Fruit fly (Drosophila melanogaster): ENCODE measurements around the gene AlaRS-m.

AlaRS-m gene

DNA sequence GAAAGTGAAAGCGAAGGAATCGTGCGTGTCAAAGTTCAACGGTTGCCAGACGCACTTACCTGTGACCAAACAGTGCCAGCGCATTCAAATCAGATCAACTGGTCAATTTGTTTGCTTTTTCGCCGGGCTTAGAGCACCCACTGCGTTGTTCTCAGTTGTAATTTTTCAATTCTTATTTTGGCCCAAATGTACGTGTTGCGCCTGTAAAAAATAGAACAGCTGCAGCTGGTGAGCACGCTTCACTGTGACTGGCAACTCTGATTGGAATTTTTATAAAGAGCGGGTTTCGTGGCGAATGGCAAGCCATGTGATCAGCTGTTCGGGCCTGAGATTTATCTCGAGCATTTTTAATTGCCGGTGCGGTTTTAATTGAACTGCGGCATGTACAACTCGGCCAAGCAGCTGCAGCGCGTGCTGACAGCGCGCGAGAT is at the start of gene AlaRS-m, which contains the start of gene Fitm:
AlaRS-m (plus strand) TSS at position 285 of the 431 bp plus-strand sequence.
Fitm (minus strand) TSS at position 250 of the 431 bp plus-strand sequence.
- TF ChIP-seq CTCF (optimal IDR thresholded peaks at IDR 0.05) (no peak), CG8478 (optimal IDR thresholded peaks at IDR 0.05) (no peak)

DNA sequence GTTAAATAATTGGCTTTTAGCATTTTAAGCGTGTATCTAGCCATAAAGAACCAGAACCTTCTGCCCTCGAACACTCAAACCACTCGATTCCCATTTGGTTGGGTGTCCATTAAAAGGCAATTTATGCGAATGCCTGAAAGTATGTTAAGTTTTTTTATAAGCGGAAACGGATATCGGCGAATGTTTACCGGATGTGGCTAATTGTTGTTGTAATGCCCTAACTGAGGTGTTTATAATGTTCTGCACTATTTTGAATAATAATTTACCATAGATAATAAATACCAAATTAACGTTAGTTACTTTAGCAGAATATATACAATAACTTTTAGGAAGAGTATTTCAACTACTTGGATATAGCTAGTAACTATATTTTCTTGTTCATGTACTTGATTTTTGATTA is 49.2 kb upstream of the AlaRS-m start:
- TF ChIP-seq CG8478 (optimal IDR thresholded peaks at IDR 0.05) (no peak), CTCF (optimal IDR thresholded peaks at IDR 0.05) (no peak)

- no peak for TF ChIP-seq CG8478 (optimal IDR thresholded peaks at IDR 0.05)
- TF ChIP-seq CTCF (optimal IDR thresholded peaks at IDR 0.05) = no peak
Observed at dm6 chr3L:5102050-5102449, 43.8 kb upstream of the AlaRS-m start.

dm6 chr3L:5125202-5125601 is 20.7 kb upstream of the AlaRS-m start:
- no peak for TF ChIP-seq CG8478 (optimal IDR thresholded peaks at IDR 0.05)
- TF ChIP-seq CTCF (optimal IDR thresholded peaks at IDR 0.05) = peak; percentile 72 to 83

- TF ChIP-seq CTCF (optimal IDR thresholded peaks at IDR 0.05) = no peak
- TF ChIP-seq CG8478 (optimal IDR thresholded peaks at IDR 0.05) = no peak
Observed at dm6 chr3L:5127609-5128008, 18.3 kb upstream of the AlaRS-m start.

- TF ChIP-seq CTCF (optimal IDR thresholded peaks at IDR 0.05) (no peak), CG8478 (optimal IDR thresholded peaks at IDR 0.05) (no peak)
Observed at dm6 chr3L:5128214-5128613, 17.7 kb upstream of the AlaRS-m start.

DNA sequence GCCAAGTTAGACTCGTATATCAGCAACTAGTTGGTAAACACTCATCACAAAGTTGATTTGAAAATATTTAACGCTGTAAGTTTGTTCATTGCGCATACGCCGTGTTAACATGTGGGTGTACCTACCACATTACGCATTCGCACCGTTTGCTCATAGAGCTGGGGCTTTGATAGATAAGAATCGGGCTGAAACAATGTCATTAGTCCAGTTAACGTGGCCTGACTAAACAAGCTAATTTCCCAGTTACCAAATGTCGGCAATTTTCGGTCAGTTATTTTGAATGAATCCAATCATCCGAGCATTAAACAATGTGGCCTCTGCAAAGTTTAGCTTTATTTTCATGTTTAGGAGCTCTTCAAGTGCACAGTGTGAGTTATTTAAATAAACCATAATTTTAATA is 16.7 kb upstream of the AlaRS-m start, which contains the start of gene CG4597:
CG4597 (plus strand) TSS at position 301 of the 400 bp plus-strand sequence.
- no peak for TF ChIP-seq CTCF (optimal IDR thresholded peaks at IDR 0.05)
- TF ChIP-seq CG8478 (optimal IDR thresholded peaks at IDR 0.05) = no peak

- TF ChIP-seq CTCF (optimal IDR thresholded peaks at IDR 0.05) = no peak
- no peak for TF ChIP-seq CG8478 (optimal IDR thresholded peaks at IDR 0.05)
Observed at dm6 chr3L:5130508-5130907, 15.4 kb upstream of the AlaRS-m start.

dm6 chr3L:5131245-5131644 is 14.7 kb upstream of the AlaRS-m start, which contains the start of gene CG15212:
TSS of gene CG15212 (plus strand) at chr3L:5131545.
- no peak for TF ChIP-seq CG8478 (optimal IDR thresholded peaks at IDR 0.05)
- no peak for TF ChIP-seq CTCF (optimal IDR thresholded peaks at IDR 0.05)

DNA sequence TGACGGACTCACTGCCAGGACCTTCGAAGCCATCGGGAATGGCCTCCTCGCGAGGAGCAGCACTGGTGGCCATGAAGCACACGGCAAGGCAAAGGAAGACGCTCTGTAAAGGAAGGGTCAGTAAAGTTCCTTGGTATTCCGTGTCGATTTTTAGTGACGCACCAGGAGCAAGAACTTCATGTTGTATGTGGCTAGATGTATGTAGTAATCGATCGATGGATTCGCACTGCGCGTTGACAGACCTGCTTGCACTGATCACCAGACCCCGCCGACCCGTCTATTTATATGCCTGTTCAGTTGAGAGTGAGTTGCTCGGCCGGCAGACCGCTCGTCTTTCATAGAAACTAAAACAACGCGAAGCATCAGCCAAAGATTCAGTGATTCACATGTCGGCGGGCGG is 12.9 kb upstream of the AlaRS-m start, which contains the start of gene CG15213:
CG15213 (minus strand) TSS at position 255 of the 400 bp plus-strand sequence.
- no peak for TF ChIP-seq CG8478 (optimal IDR thresholded peaks at IDR 0.05)
- no peak for TF ChIP-seq CTCF (optimal IDR thresholded peaks at IDR 0.05)

DNA sequence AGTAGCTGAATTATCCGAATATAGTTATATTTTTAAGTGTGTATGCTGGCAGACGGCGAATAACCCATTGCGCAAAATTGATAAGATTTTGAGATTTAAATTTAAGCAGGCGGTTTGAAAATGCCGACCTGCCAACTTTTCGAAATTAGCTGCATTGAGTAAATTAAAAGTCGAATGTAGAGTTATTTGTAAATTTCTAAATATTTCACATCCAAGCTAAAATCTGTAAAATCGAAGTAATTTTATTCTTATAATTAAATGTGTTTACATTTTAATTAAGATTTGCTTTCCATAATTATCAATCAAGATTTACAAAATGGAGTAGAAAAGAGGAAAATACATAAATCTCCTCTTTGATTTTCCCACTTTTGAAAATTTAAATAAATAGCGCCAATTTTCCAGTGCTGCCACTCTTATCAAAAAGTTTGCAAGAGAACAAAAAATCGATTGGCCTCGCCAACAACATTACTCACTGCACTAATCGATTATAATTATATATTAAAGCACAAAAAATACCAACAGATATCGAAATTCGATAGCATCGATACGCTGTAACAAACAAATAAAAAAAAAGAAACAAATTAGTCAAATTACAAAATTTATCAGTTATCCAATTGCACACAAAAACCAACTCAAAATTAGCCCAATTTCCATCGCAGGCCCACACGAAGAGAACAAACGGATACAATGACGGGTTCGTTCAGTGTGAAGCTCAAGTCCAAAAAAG is 12.0 kb upstream of the AlaRS-m start, which contains the start of gene Yod1:
Yod1 (plus strand) TSS at position 168 of the 727 bp plus-strand sequence.
- no peak for TF ChIP-seq CG8478 (optimal IDR thresholded peaks at IDR 0.05)
- no peak for TF ChIP-seq CTCF (optimal IDR thresholded peaks at IDR 0.05)

DNA sequence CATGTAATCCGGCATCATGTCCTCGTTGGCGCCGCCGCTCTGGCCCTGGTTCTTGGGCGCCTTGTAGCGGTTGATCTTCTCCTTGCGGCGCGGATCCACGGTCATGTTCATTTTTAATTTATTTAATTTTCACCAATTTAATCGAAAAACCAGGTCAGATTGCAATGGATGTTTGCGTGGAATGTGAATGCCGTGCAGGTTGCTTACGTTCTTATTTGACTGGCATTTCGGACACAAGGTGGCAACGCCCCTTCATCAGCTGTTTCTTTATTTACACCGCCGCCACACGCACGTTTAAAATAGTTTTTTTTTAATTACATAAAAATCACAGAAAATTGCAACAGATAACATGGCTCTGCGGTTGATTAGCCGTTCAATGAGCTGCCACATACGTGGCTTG is 9.8 kb upstream of the AlaRS-m start, which contains the start of the genes CG10674 and CG4611:
CG10674 (minus strand) TSS at position 170 of the 400 bp plus-strand sequence.
CG4611 (plus strand) TSS at position 254 of the 400 bp plus-strand sequence.
- TF ChIP-seq CG8478 (optimal IDR thresholded peaks at IDR 0.05) (no peak), CTCF (optimal IDR thresholded peaks at IDR 0.05) (no peak)

DNA sequence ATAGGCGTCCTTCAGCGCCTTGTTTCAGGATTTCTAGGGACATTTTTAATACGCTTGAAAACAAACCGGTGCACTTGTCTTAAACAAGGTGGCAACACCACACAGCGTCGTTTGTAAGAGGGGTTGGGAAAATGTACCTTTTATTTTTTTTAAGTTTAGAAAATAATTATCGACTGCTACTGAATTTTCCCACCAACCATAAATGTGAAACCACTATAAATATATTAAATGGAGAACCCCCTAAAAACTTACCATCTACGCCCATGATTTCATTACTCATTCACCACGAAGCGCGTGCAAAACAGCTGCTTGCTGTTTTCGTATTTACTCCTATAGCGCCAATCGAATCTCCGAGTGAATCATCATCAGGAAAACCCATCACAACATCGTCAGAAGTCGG is 6.6 kb upstream of the AlaRS-m start, which contains the start of the genes Tcs5 and CHMP2B:
Tcs5 (minus strand) TSS at position 84 of the 400 bp plus-strand sequence.
CHMP2B (plus strand) TSS at position 308 of the 400 bp plus-strand sequence.
- TF ChIP-seq CTCF (optimal IDR thresholded peaks at IDR 0.05) = no peak
- no peak for TF ChIP-seq CG8478 (optimal IDR thresholded peaks at IDR 0.05)

dm6 chr3L:5141380-5142101 is 4.4 kb upstream of the AlaRS-m start, which contains the start of the genes Dhrs4 and Gdap1:
TSS of gene Dhrs4 (minus strand) at chr3L:5141646.
TSS of gene Gdap1 (plus strand) at chr3L:5141953.
- TF ChIP-seq CG8478 (optimal IDR thresholded peaks at IDR 0.05) (no peak), CTCF (optimal IDR thresholded peaks at IDR 0.05) (no peak)

DNA sequence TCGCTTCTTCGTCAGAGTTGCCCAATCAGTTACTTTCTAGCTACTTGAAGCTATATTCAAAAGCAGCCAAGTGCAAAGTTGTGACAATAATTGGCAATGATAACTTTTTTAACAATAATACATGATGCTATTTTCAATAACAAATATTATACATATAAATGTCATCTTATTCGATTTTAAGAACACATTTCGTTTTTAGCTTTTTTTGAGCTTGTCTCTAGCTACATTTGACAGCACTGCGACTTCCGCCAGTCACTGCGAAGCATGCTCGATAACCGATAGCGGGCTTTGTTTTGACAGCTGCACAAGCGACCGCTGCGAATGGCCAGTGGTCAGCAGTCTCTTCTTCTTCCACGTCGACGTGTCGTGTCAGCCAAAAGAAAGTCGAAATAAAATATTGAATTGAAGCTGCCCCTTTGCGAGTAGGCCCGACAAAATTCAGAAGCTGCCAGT is 6.5 kb downstream of the AlaRS-m start, which contains the start of the genes Gen and Srp54k:
Gen (minus strand) TSS at position 23 of the 453 bp plus-strand sequence.
Srp54k (plus strand) TSS at position 325 of the 453 bp plus-strand sequence.
- TF ChIP-seq CTCF (optimal IDR thresholded peaks at IDR 0.05) = no peak
- TF ChIP-seq CG8478 (optimal IDR thresholded peaks at IDR 0.05) = no peak
